Fruit fly (Drosophila melanogaster) whole organism, wandering third instar larva: ENCODE data around the gene Shmt.

Experiments
- Abd-B ChIP-seq: fragments of >200 bp; optimal IDR thresholded peaks from 2 replicates; lab custom pipeline; 2017; ENCODE audit warnings: missing biosample characterization, missing genetic modification characterization
- CG32264 ChIP-seq: fragments of 200-800 bp; sonication (Bioruptor generic); optimal IDR thresholded peaks from 2 replicates; lab custom pipeline; 2016; ENCODE audit warnings: missing biosample characterization, missing genetic modification characterization
- CG9705 ChIP-seq: fragments of 200-800 bp; sonication (Bioruptor generic); optimal IDR thresholded peaks from 2 replicates; lab custom pipeline; 2018; ENCODE audit warnings: missing biosample characterization, mild to moderate bottlenecking, missing genetic modification characterization
- Dfd ChIP-seq: fragments of >200 bp; optimal IDR thresholded peaks from 2 replicates; lab custom pipeline; 2017; ENCODE audit warnings: missing biosample characterization, missing genetic modification characterization
- Dif ChIP-seq: fragments of 200-275, 200-300 bp; sonication (Bioruptor generic); optimal IDR thresholded peaks from 2 replicates; lab custom pipeline; 2018; ENCODE audit warnings: missing biosample characterization, missing genetic modification characterization; ENCODE audit not compliant: partially characterized antibody
- GATAd ChIP-seq: sonication (Bioruptor generic); optimal IDR thresholded peaks from 2 replicates; lab custom pipeline; 2016; ENCODE audit warnings: missing biosample characterization, missing genetic modification characterization
- HLH106 ChIP-seq: fragments of 200-800 bp; optimal IDR thresholded peaks from 3 replicates; lab custom pipeline; 2019; ENCODE audit warnings: missing biosample characterization, mild to moderate bottlenecking, missing genetic modification characterization, moderate library complexity
- Hnf4 ChIP-seq: fragments of 200-800 bp; sonication (Bioruptor generic); optimal IDR thresholded peaks from 2 replicates; lab custom pipeline; 2016; ENCODE audit warnings: missing biosample characterization, mild to moderate bottlenecking, missing genetic modification characterization
- Hr83 ChIP-seq: fragments of 200-300 bp; sonication (Bioruptor generic); optimal IDR thresholded peaks from 2 replicates; lab custom pipeline; 2016; ENCODE audit warnings: missing biosample characterization, mild to moderate bottlenecking, missing genetic modification characterization, moderate library complexity; ENCODE audit not compliant: poor library complexity, severe bottlenecking
- Jra ChIP-seq: sonication (Bioruptor generic); optimal IDR thresholded peaks from 2 replicates; lab custom pipeline; 2016; ENCODE audit warnings: missing biosample characterization, missing genetic modification characterization
- Mio ChIP-seq: sonication (Bioruptor generic); optimal IDR thresholded peaks from 2 replicates; lab custom pipeline; 2016; ENCODE audit warnings: missing biosample characterization, missing genetic modification characterization
- Myc ChIP-seq: fragments of >200 bp; optimal IDR thresholded peaks from 2 replicates; lab custom pipeline; 2017
- OdsH ChIP-seq: fragments of 200-800 bp; sonication (Bioruptor generic); optimal IDR thresholded peaks from 2 replicates; lab custom pipeline; 2016; ENCODE audit warnings: missing biosample characterization, mild to moderate bottlenecking, missing genetic modification characterization
- Rel ChIP-seq, 2 experiments: fragments of 200-800 bp; sonication (Bioruptor generic) in 1 of 2; optimal IDR thresholded peaks; 2 replicates in 1 of 2; 3 replicates in 1 of 2; lab custom pipeline; 2016 to 2019; ENCODE audit warnings: mild to moderate bottlenecking in 2 of 2, missing biosample characterization in 2 of 2, missing genetic modification characterization in 2 of 2, moderate library complexity in 1 of 2
- Sp1 ChIP-seq: fragments of 200-800 bp; sonication (Bioruptor generic); optimal IDR thresholded peaks from 3 replicates; lab custom pipeline; 2019; ENCODE audit warnings: missing biosample characterization, mild to moderate bottlenecking, missing genetic modification characterization, moderate library complexity
- brk ChIP-seq: fragments of 200-800 bp; sonication (Bioruptor generic); optimal IDR thresholded peaks from 2 replicates; lab custom pipeline; 2016; ENCODE audit warnings: missing biosample characterization, mild to moderate bottlenecking, missing genetic modification characterization
- dl ChIP-seq, 2 experiments: fragments of 175-275, 200-275 bp in 1 of 2; fragments of 200-275 bp in 1 of 2; sonication (Bioruptor generic); optimal IDR thresholded peaks; lab custom pipeline; 2018; ENCODE audit warnings: mild to moderate bottlenecking in 2 of 2, missing biosample characterization in 2 of 2, missing genetic modification characterization in 2 of 2, moderate library complexity in 2 of 2; ENCODE audit not compliant: partially characterized antibody in 2 of 2, insufficient read depth in 1 of 2
- dmrt93B ChIP-seq: fragments of 200-800 bp; sonication (Bioruptor generic); optimal IDR thresholded peaks from 2 replicates; lab custom pipeline; 2018; ENCODE audit warnings: missing biosample characterization, mild to moderate bottlenecking, missing genetic modification characterization
- dsf ChIP-seq: sonication (Bioruptor generic); optimal IDR thresholded peaks from 2 replicates; lab custom pipeline; 2016; ENCODE audit warnings: missing biosample characterization, missing genetic modification characterization, borderline replicate concordance
- ey ChIP-seq: fragments of 200-800 bp; sonication (Bioruptor generic); optimal IDR thresholded peaks from 2 replicates; lab custom pipeline; 2016; ENCODE audit warnings: missing biosample characterization, missing genetic modification characterization
- foxo ChIP-seq, 2 experiments: fragments of 200-800 bp; sonication (Bioruptor generic); optimal IDR thresholded peaks; 2 replicates in 1 of 2; 3 replicates in 1 of 2; lab custom pipeline; 2016 to 2017; ENCODE audit warnings: missing biosample characterization in 2 of 2, missing genetic modification characterization in 2 of 2
- fru ChIP-seq: fragments of 200-800 bp; sonication (Bioruptor generic); optimal IDR thresholded peaks from 3 replicates; lab custom pipeline; 2016; ENCODE audit warnings: missing biosample characterization, mild to moderate bottlenecking, missing genetic modification characterization
- h ChIP-seq: fragments of 200-800 bp; sonication (Bioruptor generic); optimal IDR thresholded peaks from 3 replicates; lab custom pipeline; 2016; ENCODE audit warnings: missing biosample characterization, mild to moderate bottlenecking, missing genetic modification characterization
- jim ChIP-seq: fragments of 175-275, 200-325 bp; sonication (Bioruptor generic); optimal IDR thresholded peaks from 2 replicates; lab custom pipeline; 2016; ENCODE audit warnings: missing biosample characterization, mild to moderate bottlenecking, missing genetic modification characterization
- lola ChIP-seq: fragments of >200 bp; optimal IDR thresholded peaks from 2 replicates; lab custom pipeline; 2017; ENCODE audit warnings: missing biosample characterization, missing genetic modification characterization
- pan ChIP-seq: fragments of >200 bp; optimal IDR thresholded peaks from 2 replicates; lab custom pipeline; 2017
- psq ChIP-seq: fragments of 200-800 bp; sonication (Bioruptor generic); optimal IDR thresholded peaks from 3 replicates; lab custom pipeline; 2017; ENCODE audit warnings: missing biosample characterization, mild to moderate bottlenecking, missing genetic modification characterization, moderate library complexity
- rgr ChIP-seq: fragments of 200-800 bp; sonication (Bioruptor generic); optimal IDR thresholded peaks from 3 replicates; lab custom pipeline; 2016; ENCODE audit warnings: missing biosample characterization, mild to moderate bottlenecking, missing genetic modification characterization
- sage ChIP-seq: fragments of 200-800 bp; sonication (Bioruptor generic); optimal IDR thresholded peaks from 2 replicates; lab custom pipeline; 2016; ENCODE audit warnings: missing biosample characterization, mild to moderate bottlenecking, missing genetic modification characterization
- tai ChIP-seq: sonication (Bioruptor generic); optimal IDR thresholded peaks from 2 replicates; lab custom pipeline; 2016; ENCODE audit warnings: missing biosample characterization, missing genetic modification characterization
- usp ChIP-seq: fragments of >200 bp; optimal IDR thresholded peaks from 2 replicates; lab custom pipeline; 2017; ENCODE audit warnings: missing biosample characterization, missing genetic modification characterization
- woc ChIP-seq: sonication (Bioruptor generic); optimal IDR thresholded peaks from 2 replicates; lab custom pipeline; 2016; ENCODE audit warnings: missing biosample characterization, mild to moderate bottlenecking, missing genetic modification characterization

Gene Shmt

DNA sequence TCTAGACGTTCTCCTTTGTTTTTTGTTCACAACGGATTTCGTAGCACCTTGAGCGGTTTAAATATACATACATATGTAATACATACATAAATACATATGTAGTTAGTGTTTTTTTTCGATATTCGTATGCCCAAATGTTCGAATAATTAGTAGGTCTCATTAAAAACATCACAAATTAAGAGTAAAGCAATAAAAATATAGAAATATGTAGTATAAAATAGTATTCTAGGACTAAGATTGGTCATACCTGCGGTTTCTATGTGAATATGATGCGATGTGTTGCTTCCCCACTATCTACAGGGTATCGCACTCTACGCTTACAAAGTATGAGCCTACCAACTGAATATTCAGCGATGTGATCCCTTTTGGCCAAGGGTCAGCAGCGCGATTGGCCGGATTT lies 11.2 kb downstream of the Shmt start, which contains the start of gene CG4020:
TSS of gene CG4020 (plus strand) at position 301 of the 400 bp plus-strand sequence.
- no peak for TF ChIP-seq psq (GFP tag; lab: Kevin White, UChicago)
- no peak for TF ChIP-seq tai (GFP tag; lab: Kevin White, UChicago)
- TF ChIP-seq h (GFP tag; lab: Kevin White, UChicago), result no peak
- TF ChIP-seq lola (GFP tag; lab: Kevin White, UChicago), result no peak
- TF ChIP-seq CG9705 (GFP tag; lab: Kevin White, UChicago), result no peak
- no peak for TF ChIP-seq rgr (GFP tag; lab: Kevin White, UChicago)
- TF ChIP-seq CG32264 (GFP tag; lab: Kevin White, UChicago), result no peak
- TF ChIP-seq dsf, result no peak
- no peak for TF ChIP-seq HLH106 (tag; lab: Kevin White, UChicago)
- no peak for TF ChIP-seq foxo (GFP tag; optimal IDR thresholded peaks at IDR 0.05; lab: Kevin White, UChicago)
- no peak for TF ChIP-seq Myc (lab: Kevin White, UChicago)
- TF ChIP-seq pan (lab: Kevin White, UChicago), result no peak
- TF ChIP-seq, all 38 proteins: peak for 0

DNA sequence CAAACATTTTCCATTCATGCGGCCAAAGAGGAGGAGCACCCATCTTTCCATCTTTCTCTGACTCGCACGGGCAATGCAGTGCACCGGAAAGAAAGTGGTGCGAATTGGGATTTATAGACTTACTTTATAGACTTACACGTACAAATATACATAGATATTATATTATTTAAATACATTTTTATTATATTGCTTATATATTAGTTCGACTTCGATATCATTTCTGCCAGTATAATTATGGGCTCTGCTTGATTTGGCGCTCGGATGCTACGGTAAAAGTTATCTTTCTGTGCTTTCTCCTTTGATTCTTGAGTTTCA lies 11.6 kb downstream of the Shmt start:
- TF ChIP-seq CG32264 (GFP tag; lab: Kevin White, UChicago) (no peak), fru (no peak), Myc (lab: Kevin White, UChicago) (no peak), psq (GFP tag; lab: Kevin White, UChicago) (no peak), Abd-B (GFP tag; lab: Kevin White, UChicago) (no peak), Mio (GFP tag; lab: Kevin White, UChicago) (no peak), Hr83 (GFP tag; lab: Kevin White, UChicago) (no peak), Sp1 (GFP tag; lab: Kevin White, UChicago) (no peak), GATAd (GFP tag; lab: Kevin White, UChicago) (no peak), dsf (no peak), OdsH (GFP tag; lab: Kevin White, UChicago) (no peak), woc (GFP tag; lab: Kevin White, UChicago) (no peak), dmrt93B (GFP tag; lab: Kevin White, UChicago) (no peak), dl (GFP tag; optimal IDR thresholded peaks at IDR 0.05; lab: Kevin White, UChicago; ENCODE audit: insufficient read depth in 1 of 2, partially characterized antibody in 2 of 2) (no peak), h (GFP tag; lab: Kevin White, UChicago) (no peak), Dfd (no peak)

DNA sequence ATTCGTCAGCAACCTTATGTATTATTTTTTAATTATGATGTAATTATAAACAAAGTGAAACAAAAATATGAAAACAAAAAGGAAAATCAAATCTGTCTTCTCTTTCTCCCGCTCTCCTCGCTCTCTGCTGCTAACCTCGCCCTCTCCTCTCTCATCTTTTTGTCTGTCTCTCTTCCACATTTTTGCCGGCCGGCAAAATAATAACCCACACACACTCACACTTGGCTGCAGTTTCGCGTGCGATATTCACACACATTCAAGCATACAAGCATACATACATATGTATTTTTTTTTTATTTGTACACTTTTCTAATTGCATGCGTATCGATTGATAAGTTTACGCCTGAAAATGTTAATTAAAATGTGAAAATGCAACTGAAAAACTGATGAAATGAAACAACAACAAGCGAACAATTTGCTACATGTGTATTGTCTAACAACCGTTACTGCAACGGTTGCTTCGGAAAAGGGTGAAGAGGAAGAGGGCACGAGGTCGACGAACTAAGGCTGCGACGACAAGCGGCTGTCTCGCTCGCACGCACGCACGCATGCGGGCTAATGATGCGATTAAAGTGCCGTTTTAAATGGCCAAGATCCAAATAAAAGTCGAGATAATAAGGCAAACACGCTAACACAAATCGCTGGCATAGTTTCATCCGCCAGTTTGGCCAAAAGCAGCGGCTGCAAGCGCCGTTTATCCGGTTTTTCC lies 12.1 kb downstream of the Shmt start:
- TF ChIP-seq woc (GFP tag; lab: Kevin White, UChicago) (peak; percentile 37), usp (GFP tag; lab: Kevin White, UChicago) (no peak), sage (peak; percentile 43), ey (GFP tag; lab: Kevin White, UChicago) (no peak), Hnf4 (GFP tag; lab: Kevin White, UChicago) (peak; percentile 48), dsf (no peak), Dif (peak; percentile 70), Hr83 (GFP tag; lab: Kevin White, UChicago) (peak; percentile 37), Rel (GFP tag; optimal IDR thresholded peaks at IDR 0.05; lab: Kevin White, UChicago) (no peak), Rel (tag; optimal IDR thresholded peaks at IDR 0.05; lab: Kevin White, UChicago) (peak; percentile 60), h (GFP tag; lab: Kevin White, UChicago) (peak; percentile 23), Jra (GFP tag; lab: Kevin White, UChicago) (peak; percentile 48), brk (GFP tag; lab: Kevin White, UChicago) (peak; percentile 76), foxo (GFP tag; optimal IDR thresholded peaks at IDR 0.05; lab: Kevin White, UChicago) (peak in 1 of 2 experiments; percentile 26), lola (GFP tag; lab: Kevin White, UChicago) (no peak), rgr (GFP tag; lab: Kevin White, UChicago) (peak; percentile 6), jim (GFP tag; lab: Kevin White, UChicago) (no peak), fru (peak; percentile 23), psq (GFP tag; lab: Kevin White, UChicago) (peak; percentile 52)

DNA sequence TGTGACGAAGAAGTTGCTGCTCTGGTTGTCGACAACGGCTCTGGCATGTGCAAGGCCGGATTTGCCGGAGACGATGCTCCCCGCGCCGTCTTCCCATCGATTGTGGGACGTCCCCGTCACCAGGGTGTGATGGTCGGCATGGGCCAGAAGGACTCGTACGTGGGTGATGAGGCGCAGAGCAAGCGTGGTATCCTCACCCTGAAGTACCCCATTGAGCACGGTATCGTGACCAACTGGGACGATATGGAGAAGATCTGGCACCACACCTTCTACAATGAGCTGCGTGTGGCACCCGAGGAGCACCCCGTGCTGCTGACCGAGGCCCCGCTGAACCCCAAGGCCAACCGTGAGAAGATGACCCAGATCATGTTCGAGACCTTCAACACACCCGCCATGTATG lies 13.9 kb downstream of the Shmt start:
- no peak for TF ChIP-seq Rel (GFP tag; optimal IDR thresholded peaks at IDR 0.05; lab: Kevin White, UChicago)
- TF ChIP-seq Rel (tag; optimal IDR thresholded peaks at IDR 0.05; lab: Kevin White, UChicago), result peak; percentile 52
- TF ChIP-seq rgr (GFP tag; lab: Kevin White, UChicago), result no peak
